Fruit fly (Drosophila melanogaster): Measurements from ENCODE around the gene jp.

jp gene

DNA sequence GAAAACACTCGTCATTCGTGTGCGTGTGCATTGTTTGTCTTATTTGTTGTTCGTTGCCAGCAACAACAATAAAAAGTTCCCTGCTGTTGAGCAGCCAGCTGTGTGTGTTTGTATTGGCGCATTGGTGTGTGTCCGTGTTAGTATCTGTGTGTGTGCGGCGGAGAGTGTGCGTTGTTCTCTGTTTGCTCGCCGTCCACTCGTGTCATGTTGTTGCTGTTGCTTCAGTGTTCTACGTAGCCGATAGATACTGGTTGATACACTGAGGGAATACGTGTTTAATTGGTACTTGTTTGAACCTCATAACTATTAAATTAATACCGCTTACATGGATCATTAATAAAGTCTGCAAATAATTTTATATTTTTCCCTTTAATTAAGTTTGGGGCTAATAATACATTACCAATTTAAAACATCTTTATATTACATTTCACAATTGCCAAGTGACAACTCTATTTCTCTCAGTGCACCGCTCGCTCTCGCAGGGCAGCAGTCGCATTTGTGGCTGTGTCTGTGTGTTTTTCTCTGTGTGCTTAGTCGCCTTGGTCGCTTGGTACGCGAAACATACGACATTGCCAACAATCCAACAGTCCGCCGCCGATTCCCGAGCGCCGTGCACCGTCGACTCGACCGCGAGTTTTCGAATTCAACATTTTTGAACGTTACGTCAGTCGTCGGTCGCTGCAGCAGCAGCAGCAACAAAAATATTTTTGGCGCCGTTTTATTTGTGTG is 2.0 kb upstream of the jp start, which contains the start of gene brwl (continued):
- peak; percentile 98 for TF ChIP-seq CG6683 (GFP tag; optimal IDR thresholded peaks at IDR 0.05)
- peak; percentile 99 for TF ChIP-seq Chrac-16 (GFP tag; optimal IDR thresholded peaks at IDR 0.05)
- peak; percentile 94 for TF ChIP-seq CG6175 (GFP tag; IDR thresholded peaks at IDR 0.05)
- peak; percentile 95 for TF ChIP-seq Ravus (GFP tag; IDR thresholded peaks at IDR 0.05)
- peak; percentile 98 for TF ChIP-seq NfI (GFP tag; optimal IDR thresholded peaks at IDR 0.05)
- TF ChIP-seq CG18262 (tag; optimal IDR thresholded peaks at IDR 0.05), result peak; percentile 99
- peak; percentile 95 for TF ChIP-seq pb (GFP tag; optimal IDR thresholded peaks at IDR 0.05)
- TF ChIP-seq emc (GFP tag; optimal IDR thresholded peaks at IDR 0.05), result peak; percentile 94
- TF ChIP-seq Hsf (GFP tag; optimal IDR thresholded peaks at IDR 0.05), result peak; percentile 99
- peak; percentile 92 for TF ChIP-seq schlank (tag; optimal IDR thresholded peaks at IDR 0.05)
- peak; percentile 90 for TF ChIP-seq CG2116 (GFP tag; optimal IDR thresholded peaks at IDR 0.05)
- TF ChIP-seq gt (GFP tag; IDR thresholded peaks at IDR 0.05), result peak; percentile 95
- peak; percentile 97 for TF ChIP-seq ac (GFP tag; optimal IDR thresholded peaks at IDR 0.05)
- TF ChIP-seq Dad (GFP tag; optimal IDR thresholded peaks at IDR 0.05), result peak; percentile 97
- peak; percentile 95 for TF ChIP-seq lbe (GFP tag; optimal IDR thresholded peaks at IDR 0.05)
- peak; percentile 99 for TF ChIP-seq Fer1 (GFP tag; optimal IDR thresholded peaks at IDR 0.05)
- TF ChIP-seq CG17568 (GFP tag; optimal IDR thresholded peaks at IDR 0.05), result peak; percentile 96
- peak; percentile 99 for TF ChIP-seq HmgZ (tag; optimal IDR thresholded peaks at IDR 0.05)
- TF ChIP-seq CG9727 (GFP tag; optimal IDR thresholded peaks at IDR 0.05), result peak; percentile 100
- TF ChIP-seq salm (tag; optimal IDR thresholded peaks at IDR 0.05), result peak; percentile 98
- TF ChIP-seq CG11695 (GFP tag; IDR thresholded peaks at IDR 0.05), result peak; percentile 99
- peak; percentile 98 for TF ChIP-seq CG11398 (GFP tag; optimal IDR thresholded peaks at IDR 0.05)
- TF ChIP-seq danr (GFP tag; IDR thresholded peaks at IDR 0.05), result peak; percentile 99
- TF ChIP-seq Ets97D (GFP tag; optimal IDR thresholded peaks at IDR 0.05), result peak; percentile 90
- peak; percentile 99 for TF ChIP-seq CG10543 (GFP tag; optimal IDR thresholded peaks at IDR 0.05)
- peak; percentile 93 for TF ChIP-seq psq (GFP tag; optimal IDR thresholded peaks at IDR 0.05)
- peak; percentile 98 for TF ChIP-seq BtbVII (GFP tag; optimal IDR thresholded peaks at IDR 0.05)
- TF ChIP-seq CG17359 (tag; optimal IDR thresholded peaks at IDR 0.05), result peak; percentile 99
- peak; percentile 96 for TF ChIP-seq CG9437 (GFP tag; optimal IDR thresholded peaks at IDR 0.05)
- TF ChIP-seq HLH4C (GFP tag; IDR thresholded peaks at IDR 0.05; ENCODE audit: partially characterized antibody), result no peak
- TF ChIP-seq hb (GFP tag; IDR thresholded peaks at IDR 0.05; ENCODE audit: partially characterized antibody), result no peak
- peak; percentile 92 for TF ChIP-seq p53 (GFP tag; optimal IDR thresholded peaks at IDR 0.05)
- peak; percentile 57; the same call in 1 of the 2 replicates for TF ChIP-seq bbx (GFP tag; IDR thresholded peaks at IDR 0.05; ENCODE audit: partially characterized antibody)
- TF ChIP-seq Myb (GFP tag; optimal IDR thresholded peaks at IDR 0.05), result peak; percentile 87
- TF ChIP-seq CG11560 (tag; IDR thresholded peaks at IDR 0.05), result peak; percentile 93
- no peak for TF ChIP-seq nerfin-2 (GFP tag; IDR thresholded peaks at IDR 0.05; ENCODE audit: partially characterized antibody)
- peak; percentile 59; the same call in 1 of the 2 replicates for TF ChIP-seq aop (GFP tag; IDR thresholded peaks at IDR 0.05)
- TF ChIP-seq CG16863 (GFP tag; optimal IDR thresholded peaks at IDR 0.05), result peak; percentile 98
- TF ChIP-seq CG4424 (GFP tag; optimal IDR thresholded peaks at IDR 0.05), result peak; percentile 99
- peak; percentile 93 for TF ChIP-seq CG5180 (GFP tag; optimal IDR thresholded peaks at IDR 0.05)
- peak; percentile 81; the same call in 2 of the 3 replicates for TF ChIP-seq z (GFP tag; IDR thresholded peaks at IDR 0.05)
- TF ChIP-seq pum (GFP tag; optimal IDR thresholded peaks at IDR 0.05), result peak; percentile 98
- TF ChIP-seq Bteb2 (GFP tag; optimal IDR thresholded peaks at IDR 0.05), result peak; percentile 98
- TF ChIP-seq D19A (tag; optimal IDR thresholded peaks at IDR 0.05), result peak; percentile 97
- TF ChIP-seq ERR (GFP tag; optimal IDR thresholded peaks at IDR 0.05), result peak; percentile 96
- TF ChIP-seq dm (GFP tag; optimal IDR thresholded peaks at IDR 0.05), result peak; percentile 95
- peak; percentile 87 for TF ChIP-seq CG3163 (GFP tag; optimal IDR thresholded peaks at IDR 0.05)
- TF ChIP-seq CG4707 (GFP tag; optimal IDR thresholded peaks at IDR 0.05), result peak; percentile 90
- TF ChIP-seq Side (GFP tag; optimal IDR thresholded peaks at IDR 0.05), result peak; percentile 98

Data from whole organism, embryonic.